Worm (Caenorhabditis elegans) whole organism, young adult: Measurements from ENCODE around the gene srg-2.

ENCODE experiments used
- B0261.1 ChIP-seq: sonication (generic microtip); optimal IDR thresholded peaks from 2 replicates; lab custom pipeline; 2016; ENCODE audit warnings: mild to moderate bottlenecking, missing genetic modification characterization, moderate library complexity, missing compliant biosample characterization
- B0336.3 ChIP-seq: fragments of 200-800 bp; sonication (Bioruptor generic); IDR thresholded peaks from 2 replicates; pipeline ENCODE4 v1.3.6; 2022; ENCODE audit warnings: missing genetic modification characterization, missing compliant biosample characterization
- F10E7.11 ChIP-seq: sonication (generic microtip); optimal IDR thresholded peaks from 2 replicates; lab custom pipeline; 2017; ENCODE audit warnings: mild to moderate bottlenecking, missing genetic modification characterization, moderate library complexity, missing compliant biosample characterization
- F49E8.2 ChIP-seq: sonication (generic microtip); optimal IDR thresholded peaks from 3 replicates; lab custom pipeline; 2017; ENCODE audit warnings: missing genetic modification characterization, mild to moderate bottlenecking, missing compliant biosample characterization, antibody characterized with exemption, moderate library complexity; ENCODE audit not compliant: insufficient read depth
- F57A8.1 ChIP-seq: fragments of 200-800 bp; sonication (Bioruptor generic); optimal IDR thresholded peaks from 2 replicates; lab custom pipeline; 2018; ENCODE audit warnings: mild to moderate bottlenecking, missing genetic modification characterization, moderate library complexity, missing compliant biosample characterization
- F57C9.4 ChIP-seq: sonication (generic microtip); optimal IDR thresholded peaks from 2 replicates; lab custom pipeline; 2017; ENCODE audit warnings: mild to moderate bottlenecking, missing genetic modification characterization, missing compliant biosample characterization
- K12H6.12 ChIP-seq: fragments of 200-800 bp; sonication (Bioruptor generic); optimal IDR thresholded peaks from 2 replicates; lab custom pipeline; 2018; ENCODE audit warnings: mild to moderate bottlenecking, missing genetic modification characterization, missing compliant biosample characterization
- Y53G8AR.9 ChIP-seq: fragments of 200-800 bp; sonication (Bioruptor generic); conservative IDR thresholded peaks from 2 replicates; pipeline ENCODE4 v1.3.6; 2022; ENCODE audit warnings: missing genetic modification reagents, missing genetic modification characterization, missing compliant biosample characterization
- Y79H2A.3 ChIP-seq: fragments of 200-800 bp; sonication (Bioruptor generic); conservative IDR thresholded peaks from 2 replicates; pipeline ENCODE4 v1.3.6; 2022; ENCODE audit warnings: missing genetic modification reagents, missing genetic modification characterization, missing compliant biosample characterization
- ZK185.1 ChIP-seq: sonication (generic microtip); optimal IDR thresholded peaks from 2 replicates; lab custom pipeline; 2016; ENCODE audit warnings: mild to moderate bottlenecking, missing genetic modification characterization, missing compliant biosample characterization; ENCODE audit not compliant: poor library complexity, severe bottlenecking
- akir-1 ChIP-seq: fragments of 200-800 bp; sonication (Bioruptor generic); optimal IDR thresholded peaks from 2 replicates; lab custom pipeline; 2018; ENCODE audit warnings: mild to moderate bottlenecking, missing genetic modification characterization, moderate library complexity, missing compliant biosample characterization
- atf-7 ChIP-seq: sonication (generic microtip); optimal IDR thresholded peaks from 2 replicates; lab custom pipeline; 2017; ENCODE audit warnings: mild to moderate bottlenecking, missing genetic modification characterization, missing compliant biosample characterization
- athp-1 ChIP-seq: sonication (generic microtip); optimal IDR thresholded peaks from 2 replicates; lab custom pipeline; 2017; ENCODE audit warnings: mild to moderate bottlenecking, missing genetic modification characterization, missing compliant biosample characterization
- bed-2 ChIP-seq: fragments of 200-800 bp; sonication (Bioruptor generic); IDR thresholded peaks from 2 replicates; pipeline ENCODE4 v1.3.6; 2022; ENCODE audit warnings: missing genetic modification reagents, missing genetic modification characterization, missing compliant biosample characterization
- ccch-3 ChIP-seq: fragments of 200-800 bp; sonication (Bioruptor generic); optimal IDR thresholded peaks from 2 replicates; lab custom pipeline; 2018; ENCODE audit warnings: mild to moderate bottlenecking, missing genetic modification characterization, missing compliant biosample characterization
- cebp-1 ChIP-seq, 2 experiments: fragments of 200-800 bp in 1 of 2; sonication (Bioruptor generic) in 1 of 2; sonication (generic microtip) in 1 of 2; IDR thresholded peaks in 1 of 2; optimal IDR thresholded peaks in 1 of 2; 2 replicates each; pipeline versions ENCODE4 v1.3.6 to Lab custom; 2017 to 2022; ENCODE audit warnings: missing compliant biosample characterization in 2 of 2, missing genetic modification characterization in 2 of 2, mild to moderate bottlenecking in 1 of 2, missing genetic modification reagents in 1 of 2, moderate library complexity in 1 of 2
- cebp-2 ChIP-seq: fragments of 200-800 bp; sonication (Bioruptor generic); IDR thresholded peaks from 2 replicates; pipeline ENCODE4 v1.3.6; 2022; ENCODE audit warnings: missing genetic modification characterization, missing compliant biosample characterization
- ceh-91 ChIP-seq: fragments of 200-800 bp; sonication (Bioruptor generic); IDR thresholded peaks from 2 replicates; pipeline ENCODE4 v1.3.6; 2022; ENCODE audit warnings: missing genetic modification reagents, missing genetic modification characterization, missing compliant biosample characterization
- dpl-1 ChIP-seq: fragments of 150-350 bp; optimal IDR thresholded peaks from 2 replicates; lab custom pipeline; 2014; ENCODE audit warnings: missing biosample characterization, missing genetic modification reagents, missing genetic modification characterization
- efl-1 ChIP-seq: fragments of 150-350 bp; optimal IDR thresholded peaks from 2 replicates; lab custom pipeline; 2014; ENCODE audit warnings: missing biosample characterization, missing genetic modification reagents, missing genetic modification characterization
- ets-4 ChIP-seq: fragments of 200-800 bp; sonication (Bioruptor generic); optimal IDR thresholded peaks from 2 replicates; lab custom pipeline; 2018; ENCODE audit warnings: mild to moderate bottlenecking, missing genetic modification characterization, missing compliant biosample characterization
- let-526 ChIP-seq: fragments of 200-800 bp; sonication (Bioruptor generic); IDR thresholded peaks from 2 replicates; pipeline ENCODE4 v1.3.6; 2022; ENCODE audit warnings: missing genetic modification reagents, missing genetic modification characterization, missing compliant biosample characterization
- lin-40 ChIP-seq: sonication (generic microtip); optimal IDR thresholded peaks from 2 replicates; lab custom pipeline; 2016; ENCODE audit warnings: missing genetic modification characterization, mild to moderate bottlenecking, missing compliant biosample characterization, missing genotype, missing genetic modification reagents
- lin-54 ChIP-seq: fragments of 200-800 bp; sonication (Bioruptor generic); optimal IDR thresholded peaks from 2 replicates; lab custom pipeline; 2018; ENCODE audit warnings: mild to moderate bottlenecking, missing genetic modification characterization, missing compliant biosample characterization
- lir-1 ChIP-seq: fragments of 200-800 bp; sonication (Bioruptor generic); conservative IDR thresholded peaks from 2 replicates; pipeline ENCODE4 v1.3.6; 2022; ENCODE audit warnings: missing genetic modification reagents, missing genetic modification characterization, missing compliant biosample characterization
- madf-10 ChIP-seq: sonication (generic microtip); optimal IDR thresholded peaks from 2 replicates; lab custom pipeline; 2016; ENCODE audit warnings: mild to moderate bottlenecking, missing genetic modification characterization, missing compliant biosample characterization
- mcd-1 ChIP-seq: fragments of 200-800 bp; sonication (Bioruptor generic); IDR thresholded peaks from 2 replicates; pipeline ENCODE4 v1.3.6; 2022; ENCODE audit warnings: missing genetic modification reagents, missing genetic modification characterization, missing compliant biosample characterization
- mel-28 ChIP-seq: sonication (generic microtip); optimal IDR thresholded peaks from 2 replicates; lab custom pipeline; 2016; ENCODE audit warnings: borderline replicate concordance, mild to moderate bottlenecking, missing genetic modification characterization, missing compliant biosample characterization
- nhr-120 ChIP-seq: fragments of 200-800 bp; sonication (Bioruptor generic); IDR thresholded peaks from 2 replicates; pipeline ENCODE4 v1.3.6; 2022; ENCODE audit warnings: missing genetic modification characterization, missing compliant biosample characterization
- nhr-80 ChIP-seq: sonication (generic microtip); optimal IDR thresholded peaks from 2 replicates; lab custom pipeline; 2016; ENCODE audit warnings: missing genetic modification characterization, missing compliant biosample characterization
- pbrm-1 ChIP-seq: fragments of 200-800 bp; sonication (Bioruptor generic); IDR thresholded peaks from 2 replicates; pipeline ENCODE4 v1.3.6; 2022; ENCODE audit warnings: missing genetic modification reagents, missing genetic modification characterization, missing compliant biosample characterization
- rec-8 ChIP-seq, 2 experiments: sonication (generic microtip); optimal IDR thresholded peaks; 2 replicates each; lab custom pipeline; 2016; ENCODE audit warnings: mild to moderate bottlenecking in 2 of 2, missing genetic modification characterization in 2 of 2, missing genetic modification reagents in 2 of 2, missing genotype in 2 of 2, missing biosample characterization in 1 of 2, missing compliant biosample characterization in 1 of 2, moderate library complexity in 1 of 2
- repo-1 ChIP-seq: sonication (generic microtip); optimal IDR thresholded peaks from 2 replicates; lab custom pipeline; 2017; ENCODE audit warnings: mild to moderate bottlenecking, missing genetic modification characterization, missing compliant biosample characterization
- rpc-1 ChIP-seq, 2 experiments: fragments of 150-350 bp in 1 of 2; sonication (generic microtip) in 1 of 2; optimal IDR thresholded peaks; 2 replicates each; lab custom pipeline; 2014 to 2018; ENCODE audit warnings: missing biosample characterization in 1 of 2, missing genetic modification characterization in 1 of 2, missing genetic modification reagents in 1 of 2, missing genotype in 1 of 2
- sea-2 ChIP-seq: fragments of 200-800 bp; sonication (Bioruptor generic); IDR thresholded peaks from 2 replicates; pipeline ENCODE4 v1.3.6; 2022; ENCODE audit warnings: missing genetic modification characterization, missing compliant biosample characterization
- snpc-1.1 ChIP-seq: sonication (generic microtip); optimal IDR thresholded peaks from 2 replicates; lab custom pipeline; 2017; ENCODE audit warnings: missing genetic modification characterization, mild to moderate bottlenecking, missing compliant biosample characterization, antibody characterized with exemption, moderate library complexity, missing genotype, missing genetic modification reagents; ENCODE audit not compliant: insufficient read depth
- snpc-3.4 ChIP-seq: sonication (generic microtip); optimal IDR thresholded peaks from 2 replicates; lab custom pipeline; 2017; ENCODE audit warnings: missing genetic modification characterization, mild to moderate bottlenecking, missing compliant biosample characterization, antibody characterized with exemption, moderate library complexity, missing genotype, missing genetic modification reagents
- sptf-2 ChIP-seq: fragments of 200-800 bp; sonication (Bioruptor generic); optimal IDR thresholded peaks from 2 replicates; lab custom pipeline; 2018; ENCODE audit warnings: mild to moderate bottlenecking, missing genetic modification characterization, missing compliant biosample characterization
- tbp1 ChIP-seq: fragments of 200-800 bp; sonication (Bioruptor generic); optimal IDR thresholded peaks from 2 replicates; lab custom pipeline; 2018; ENCODE audit warnings: mild to moderate bottlenecking, missing genetic modification characterization, missing compliant biosample characterization
- zfh-2 ChIP-seq: fragments of 200-800 bp; sonication (Bioruptor generic); conservative IDR thresholded peaks from 2 replicates; pipeline ENCODE4 v1.3.6; 2022; ENCODE audit warnings: missing genetic modification reagents, missing genetic modification characterization, missing compliant biosample characterization
- ztf-22 ChIP-seq: fragments of 200-800 bp; sonication (Bioruptor generic); optimal IDR thresholded peaks from 2 replicates; lab custom pipeline; 2018; ENCODE audit warnings: mild to moderate bottlenecking, missing genetic modification characterization, moderate library complexity, missing compliant biosample characterization
- ztf-26 ChIP-seq: sonication (generic microtip); optimal IDR thresholded peaks from 2 replicates; lab custom pipeline; 2017; ENCODE audit warnings: missing genetic modification characterization, missing compliant biosample characterization
- ztf-28 ChIP-seq: fragments of 200-800 bp; sonication (Bioruptor generic); IDR thresholded peaks from 2 replicates; pipeline ENCODE4 v1.3.6; 2022; ENCODE audit warnings: missing genetic modification reagents, missing genetic modification characterization, missing compliant biosample characterization

srg-2 gene

DNA sequence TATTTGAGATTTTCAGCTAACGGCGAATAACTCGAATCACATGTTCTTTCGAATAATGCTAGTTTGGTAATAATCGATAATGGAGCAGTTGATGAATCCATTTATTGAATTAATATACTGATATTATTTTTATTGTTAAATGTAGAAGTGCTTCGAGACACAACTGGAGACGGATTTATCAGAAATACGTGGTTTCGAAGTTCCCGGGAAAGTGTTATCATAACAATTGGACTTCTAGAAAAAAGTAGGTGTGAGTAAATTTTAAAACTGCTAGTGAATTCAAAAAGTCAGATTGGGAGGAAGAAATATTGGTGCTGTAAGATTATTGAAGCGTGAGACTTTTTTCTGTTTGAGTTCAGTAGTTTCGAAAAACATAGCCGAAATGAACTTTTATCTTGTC, at the start of gene srg-2:
srg-2 (minus strand) TSS at position 101 of the 400 bp plus-strand sequence.
- TF ChIP-seq B0261.1 (tag; lab: Kevin White, UChicago) (no peak), tbp1 (no peak), cebp-2 (GFP tag; lab: Robert Waterston, UW) (no peak), pbrm-1 (GFP tag; lab: Robert Waterston, UW) (no peak), F10E7.11 (tag; lab: Kevin White, UChicago) (no peak), ZK185.1 (no peak), B0336.3 (GFP tag; lab: Robert Waterston, UW) (no peak), F49E8.2 (tag; lab: Kevin White, UChicago) (no peak), K12H6.12 (tag; lab: Kevin White, UChicago) (no peak), lin-54 (GFP tag; lab: Kevin White, UChicago) (no peak), F57A8.1 (GFP tag; lab: Kevin White, UChicago) (no peak), ccch-3 (GFP tag; lab: Kevin White, UChicago) (no peak), snpc-1.1 (tag; lab: Kevin White, UChicago) (no peak), akir-1 (GFP tag; lab: Kevin White, UChicago) (no peak), madf-10 (tag; lab: Kevin White, UChicago) (no peak)
- TF ChIP-seq, all 124 proteins: peak for 0

DNA sequence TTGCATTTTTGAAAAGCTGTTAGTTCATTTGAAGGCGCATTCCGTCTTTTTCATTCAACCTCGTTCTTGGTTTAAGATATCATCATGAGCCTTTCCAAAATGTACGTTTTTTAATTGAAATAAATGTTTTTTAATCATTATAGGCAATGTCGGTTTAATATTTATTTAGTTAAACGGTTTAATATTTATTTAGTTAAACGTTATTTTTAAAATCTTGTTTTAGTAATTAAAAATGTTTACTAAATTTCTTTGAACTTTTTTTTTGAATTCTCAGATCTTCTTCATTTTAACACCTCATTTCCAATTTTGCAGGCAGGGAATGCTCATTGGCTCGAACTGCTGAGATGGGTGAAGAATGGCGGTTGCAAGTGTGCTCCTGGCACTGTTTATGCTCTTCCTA, 49.1 kb upstream of the srg-2 start, which contains the start of gene gar-2:
gar-2 (plus strand) TSS at position 301 of the 400 bp plus-strand sequence.
- TF ChIP-seq lin-54 (GFP tag; lab: Kevin White, UChicago) (no peak), atf-7 (tag; lab: Kevin White, UChicago) (no peak), ztf-22 (GFP tag; lab: Kevin White, UChicago) (no peak), bed-2 (no peak), athp-1 (tag; lab: Kevin White, UChicago) (no peak), rpc-1 (optimal IDR thresholded peaks at IDR 0.05; lab: Kevin White, UChicago) (no peak), rpc-1 (tag; optimal IDR thresholded peaks at IDR 0.05; lab: Kevin White, UChicago) (no peak), ztf-28 (no peak), cebp-1 (GFP tag; IDR thresholded peaks at IDR 0.05; lab: Robert Waterston, UW) (no peak), cebp-1 (tag; optimal IDR thresholded peaks at IDR 0.05; lab: Kevin White, UChicago) (no peak), mcd-1 (no peak), Y79H2A.3 (GFP tag; lab: Robert Waterston, UW) (no peak), sea-2 (GFP tag; lab: Robert Waterston, UW) (no peak), let-526 (no peak), lir-1 (GFP tag; lab: Robert Waterston, UW) (no peak), nhr-120 (GFP tag; lab: Robert Waterston, UW) (no peak), F49E8.2 (tag; lab: Kevin White, UChicago) (no peak)

DNA sequence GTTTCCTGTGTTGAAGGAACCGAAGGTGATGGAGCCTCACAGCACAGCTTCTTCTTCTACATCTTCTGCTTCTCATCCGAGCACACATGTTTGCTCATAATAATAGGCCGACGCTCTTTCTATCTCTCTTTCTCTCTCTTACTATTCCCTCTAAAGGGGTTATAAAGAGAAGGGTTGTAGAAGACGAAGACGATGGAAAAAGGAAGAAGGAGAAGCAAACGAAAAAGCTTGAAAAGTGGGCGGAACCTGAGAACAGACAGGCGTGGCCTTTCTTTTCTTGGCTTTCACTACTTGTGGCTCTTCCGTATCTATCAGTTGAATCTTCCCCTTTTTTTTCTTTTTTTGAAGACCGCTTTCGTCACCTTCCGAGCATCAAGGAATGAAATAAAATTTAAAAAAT, 47.8 kb upstream of the srg-2 start:
- TF ChIP-seq ceh-91 (no peak), snpc-3.4 (tag; lab: Kevin White, UChicago) (no peak), lin-40 (tag; lab: Kevin White, UChicago) (no peak)

DNA sequence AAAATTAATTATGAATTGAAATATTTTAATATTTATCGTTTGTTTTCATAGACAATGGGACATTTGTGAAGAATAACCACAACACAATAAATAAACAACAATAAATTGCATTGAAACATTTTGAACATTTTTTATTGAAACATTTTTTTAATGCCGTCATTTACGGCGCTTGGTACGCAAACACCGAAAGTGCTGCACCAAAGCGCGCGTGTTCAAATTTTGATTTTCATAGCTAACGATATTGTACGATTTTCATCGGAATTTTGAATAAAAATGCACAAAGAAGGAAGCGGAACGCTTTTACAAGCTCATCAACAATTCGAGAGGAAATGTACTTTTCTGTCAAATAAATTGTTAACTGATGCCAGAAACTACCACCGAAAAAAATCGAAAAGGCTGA, 43.8 kb upstream of the srg-2 start:
- no peak for TF ChIP-seq lin-40 (tag; lab: Kevin White, UChicago)
- no peak for TF ChIP-seq rec-8 (tag; optimal IDR thresholded peaks at IDR 0.05; lab: Kevin White, UChicago)
- peak; percentile 16 for TF ChIP-seq lin-54 (GFP tag; lab: Kevin White, UChicago)
- no peak for TF ChIP-seq mel-28 (tag; lab: Kevin White, UChicago)
- TF ChIP-seq ets-4 (GFP tag; lab: Kevin White, UChicago) = no peak
- TF ChIP-seq F57C9.4 = no peak
- no peak for TF ChIP-seq nhr-80
- TF ChIP-seq Y53G8AR.9 (GFP tag; lab: Robert Waterston, UW) = no peak
- TF ChIP-seq efl-1 = no peak
- TF ChIP-seq sptf-2 = no peak
- no peak for TF ChIP-seq mcd-1
- TF ChIP-seq zfh-2 (GFP tag; lab: Robert Waterston, UW) = no peak
- peak; percentile 2 for TF ChIP-seq dpl-1 (GFP tag; lab: Kevin White, UChicago)
- no peak for TF ChIP-seq bed-2
- TF ChIP-seq repo-1 = no peak
- no peak for TF ChIP-seq ztf-26 (tag; lab: Kevin White, UChicago)
